Worm (Caenorhabditis elegans): Measurements from ENCODE around the gene hpo-12.

- TF ChIP-seq pqm-1 (tag; optimal IDR thresholded peaks at IDR 0.05) (no peak), ceh-82 (tag; optimal IDR thresholded peaks at IDR 0.05) (no peak), fkh-10 (GFP tag; optimal IDR thresholded peaks at IDR 0.05) (no peak), efl-3 (GFP tag; optimal IDR thresholded peaks at IDR 0.05) (no peak), elt-3 (tag; optimal IDR thresholded peaks at IDR 0.05) (no peak), rnt-1 (tag; optimal IDR thresholded peaks at IDR 0.05) (no peak), snu-23 (GFP tag; optimal IDR thresholded peaks at IDR 0.05) (no peak), mdl-1 (tag; optimal IDR thresholded peaks at IDR 0.05) (no peak), lin-13 (GFP tag; optimal IDR thresholded peaks at IDR 0.05) (no peak), efl-1 (optimal IDR thresholded peaks at IDR 0.05) (no peak), efl-1 (GFP tag; optimal IDR thresholded peaks at IDR 0.05 in 1 of 2) (no peak), lin-15B (tag; optimal IDR thresholded peaks at IDR 0.05) (no peak), lin-39 (tag; optimal IDR thresholded peaks at IDR 0.05) (no peak), nhr-85 (tag) (no peak)
Measured at ce11 chrIV:12305956-12306355, 23.0 kb downstream of the hpo-12 start.
